Worm (Caenorhabditis elegans) whole organism, L4/young adult: ENCODE data around the gene F57B1.6.

Experiments
- W03F9.2 ChIP-seq: fragments of 150-350 bp; optimal IDR thresholded peaks from 2 replicates; lab custom pipeline; 2014; ENCODE audit warnings: missing biosample characterization, missing genetic modification characterization
- dao-5 ChIP-seq: sonication (generic microtip); optimal IDR thresholded peaks from 2 replicates; lab custom pipeline; 2016; ENCODE audit warnings: missing genotype, missing genetic modification characterization, moderate library complexity, missing compliant biosample characterization
- him-1 ChIP-seq: sonication (generic microtip); optimal IDR thresholded peaks from 2 replicates; lab custom pipeline; 2016; ENCODE audit warnings: missing genotype, missing genetic modification reagents, missing genetic modification characterization, missing compliant biosample characterization

DNA sequence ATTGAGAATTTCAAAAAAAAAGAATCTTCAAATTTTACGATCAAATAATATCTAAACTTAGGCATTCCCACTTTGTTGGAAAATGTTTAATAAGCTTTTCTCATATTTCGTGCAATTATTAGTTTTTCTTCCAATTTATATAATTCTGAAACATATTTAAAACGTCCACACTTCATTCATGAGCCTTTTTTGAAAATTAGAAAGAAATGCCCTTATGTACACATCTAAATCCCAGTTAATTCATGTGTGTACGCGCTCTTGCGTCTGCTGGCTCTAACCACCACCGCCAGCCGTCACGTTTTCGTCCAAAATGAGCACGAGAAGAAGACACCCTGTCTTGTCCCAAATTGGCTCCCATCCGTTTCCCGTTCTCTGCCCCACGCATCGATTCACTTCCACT, 42.9 kb upstream of the F57B1.6 start:
- TF ChIP-seq him-1 (tag; lab: Kevin White, UChicago) (no peak), dao-5 (tag; lab: Kevin White, UChicago) (no peak), W03F9.2 (tag; lab: Kevin White, UChicago) (no peak)
